Worm (Caenorhabditis elegans) whole organism, L4 larva: ENCODE data around the gene ugt-16.

Experiments used
- F10B5.3 ChIP-seq: sonication (generic microtip); optimal IDR thresholded peaks from 2 replicates; lab custom pipeline; 2016; ENCODE audit warnings: mild to moderate bottlenecking, missing genetic modification characterization, missing compliant biosample characterization
- F44E2.7 ChIP-seq: fragments of 200-800 bp; sonication (Bioruptor generic); IDR thresholded peaks from 2 replicates; pipeline ENCODE4 v2.1.2; 2022; ENCODE audit warnings: missing genetic modification characterization, missing compliant biosample characterization
- aha-1 ChIP-seq: fragments of 150-350 bp; peaks from one replicate; lab custom pipeline; 2014; ENCODE audit warnings: missing biosample characterization, missing genetic modification characterization
- daf-16 ChIP-seq, 3 experiments: sonication (generic microtip); optimal IDR thresholded peaks; 2 replicates each; lab custom pipeline; 2016 to 2017; ENCODE audit warnings: missing genetic modification characterization in 3 of 3, missing genetic modification reagents in 3 of 3, mild to moderate bottlenecking in 2 of 3, missing compliant biosample characterization in 2 of 3, missing biosample characterization in 1 of 3, moderate library complexity in 1 of 3
- daf-8 ChIP-seq: fragments of 200-800 bp; sonication (Bioruptor generic); IDR thresholded peaks from 2 replicates; pipeline ENCODE4 v1.3.6; 2022; ENCODE audit warnings: missing genetic modification characterization, missing compliant biosample characterization
- dmd-6 ChIP-seq: fragments of 200-800 bp; sonication (Bioruptor generic); IDR thresholded peaks from 2 replicates; pipeline ENCODE4 v1.3.6; 2022; ENCODE audit warnings: missing genetic modification reagents, missing genetic modification characterization, missing compliant biosample characterization
- dve-1 ChIP-seq: sonication (generic microtip); optimal IDR thresholded peaks from 2 replicates; lab custom pipeline; 2017; ENCODE audit warnings: antibody characterized with exemption, mild to moderate bottlenecking, missing genetic modification characterization, missing compliant biosample characterization; ENCODE audit not compliant: insufficient read depth
- fkh-10 ChIP-seq: fragments of 150-350 bp; optimal IDR thresholded peaks from 2 replicates; lab custom pipeline; 2014; ENCODE audit warnings: missing biosample characterization, missing genetic modification reagents, missing genetic modification characterization
- hlh-11 ChIP-seq: fragments of 200-800 bp; sonication (Bioruptor generic); optimal IDR thresholded peaks from 2 replicates; lab custom pipeline; 2018; ENCODE audit warnings: mild to moderate bottlenecking, missing genetic modification characterization, missing compliant biosample characterization
- hlh-30 ChIP-seq: sonication (generic microtip); optimal IDR thresholded peaks from 2 replicates; lab custom pipeline; 2017; ENCODE audit warnings: antibody characterized with exemption, mild to moderate bottlenecking, missing genetic modification characterization, missing compliant biosample characterization; ENCODE audit not compliant: insufficient read depth
- lin-1 ChIP-seq: fragments of 200-800 bp; sonication (Bioruptor generic); IDR thresholded peaks from 2 replicates; pipeline ENCODE4 v1.3.6; 2022; ENCODE audit warnings: missing genetic modification reagents, missing genetic modification characterization, missing compliant biosample characterization
- lin-38 ChIP-seq: fragments of 200-800 bp; sonication (Bioruptor generic); IDR thresholded peaks from 2 replicates; pipeline ENCODE4 v1.3.6; 2022; ENCODE audit warnings: missing genetic modification reagents, missing genetic modification characterization, missing compliant biosample characterization
- mdl-1 ChIP-seq, 2 experiments: fragments of 150-350 bp in 1 of 2; sonication (generic microtip) in 1 of 2; optimal IDR thresholded peaks; 2 replicates each; lab custom pipeline; 2014 to 2017; ENCODE audit warnings: missing biosample characterization in 2 of 2, missing genetic modification characterization in 2 of 2
- nhr-28 ChIP-seq: fragments of 150-350 bp; optimal IDR thresholded peaks from 2 replicates; lab custom pipeline; 2014; ENCODE audit warnings: missing biosample characterization, missing genetic modification characterization
- pqm-1 ChIP-seq: sonication (generic microtip); optimal IDR thresholded peaks from 2 replicates; lab custom pipeline; 2017; ENCODE audit warnings: missing biosample characterization, missing genetic modification characterization
- snpc-4 ChIP-seq: fragments of 150-350 bp; optimal IDR thresholded peaks from 2 replicates; lab custom pipeline; 2014; ENCODE audit warnings: missing biosample characterization, missing genetic modification characterization
- unc-62 ChIP-seq, 3 experiments: fragments of 150-350 bp in 1 of 3; sonication (generic microtip); optimal IDR thresholded peaks in 2 of 3; peaks in 1 of 3; 1 replicate in 1 of 3; 2 replicates in 2 of 3; lab custom pipeline; 2014 to 2017; ENCODE audit warnings: missing biosample characterization in 3 of 3, missing genetic modification characterization in 3 of 3, missing genetic modification reagents in 3 of 3, missing genotype in 1 of 3
- zag-1 ChIP-seq: fragments of 150-350 bp; optimal IDR thresholded peaks from 2 replicates; lab custom pipeline; 2014; ENCODE audit warnings: missing biosample characterization, missing genetic modification characterization

Gene ugt-16

DNA sequence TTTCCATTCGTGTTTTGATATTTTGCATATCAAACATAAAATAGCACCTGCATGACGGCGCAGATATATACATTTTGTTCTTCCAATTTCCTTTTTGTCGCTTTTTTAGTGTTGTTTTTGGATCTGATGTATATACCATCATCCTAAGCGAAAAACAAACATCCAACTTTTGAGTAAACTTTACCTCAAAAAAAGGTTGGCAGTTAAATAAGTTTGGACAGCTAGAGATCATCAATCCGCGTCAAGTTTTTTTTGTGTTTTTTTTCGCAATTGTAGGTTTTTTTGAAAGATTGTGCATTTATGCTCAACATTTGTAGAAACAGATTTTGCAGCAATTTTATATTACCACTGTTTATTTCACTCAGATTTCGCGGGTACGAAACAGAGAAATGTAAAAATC, 46.9 kb downstream of the ugt-16 start, which contains the start of gene bus-19:
Gene bus-19, plus strand, starts transcription at position 301 of the 400 bp plus-strand sequence.
- TF ChIP-seq unc-62 (GFP tag; optimal IDR thresholded peaks at IDR 0.05 in 1 of 2; lab: Kevin White, UChicago) (peak in 1 of 2 experiments; percentile 4), unc-62 (tag; optimal IDR thresholded peaks at IDR 0.05; lab: Kevin White, UChicago) (no peak), fkh-10 (no peak)
- TF ChIP-seq, all 104 proteins: peak for 1

DNA sequence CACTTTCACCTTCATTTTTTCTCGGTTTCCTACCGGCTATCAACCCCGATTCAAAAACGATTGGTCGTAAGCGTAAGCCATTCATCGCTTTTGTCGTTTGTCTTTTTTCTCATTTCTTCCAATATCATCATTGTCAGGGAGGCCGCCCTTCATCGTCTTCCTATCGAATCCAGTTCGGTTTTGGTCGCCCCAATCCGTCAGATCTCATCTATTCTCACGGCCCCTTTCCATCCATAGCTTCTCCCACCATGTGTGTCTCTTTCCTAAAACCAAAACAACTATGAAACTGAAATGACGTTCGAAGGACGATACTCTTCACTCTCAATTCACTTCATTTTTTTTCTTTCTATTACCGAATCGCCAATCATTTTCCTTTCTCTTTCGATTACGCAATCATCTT, 51.0 kb downstream of the ugt-16 start:
- TF ChIP-seq unc-62 (GFP tag; optimal IDR thresholded peaks at IDR 0.05 in 1 of 2; lab: Kevin White, UChicago) (peak in 1 of 2 experiments; percentile 93), unc-62 (tag; optimal IDR thresholded peaks at IDR 0.05; lab: Kevin White, UChicago) (no peak), F44E2.7 (GFP tag; lab: Robert Waterston, UW) (no peak), nhr-28 (peak; percentile 33)

DNA sequence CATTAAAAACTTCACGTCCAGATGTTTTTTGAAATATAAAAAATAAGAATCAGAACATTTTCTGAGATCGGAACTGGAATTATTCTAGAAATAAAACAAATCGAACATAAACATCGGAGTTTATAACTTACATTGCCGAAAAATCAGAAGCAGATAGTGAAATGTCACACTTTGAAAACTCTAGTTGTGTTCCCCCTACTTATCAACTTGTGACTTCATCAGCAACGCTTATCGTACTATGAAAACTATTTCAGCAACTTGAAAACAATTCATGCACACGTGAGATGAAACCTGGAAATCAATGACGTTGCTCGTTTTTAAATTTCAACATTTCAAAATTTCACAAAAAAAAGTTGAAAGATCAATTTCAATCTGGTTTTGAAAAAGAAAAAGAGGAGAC, 51.9 kb downstream of the ugt-16 start:
- peak; percentile 38 for TF ChIP-seq pqm-1 (tag; lab: Kevin White, UChicago)
- TF ChIP-seq hlh-30 (tag; lab: Kevin White, UChicago), result peak; percentile 60
- TF ChIP-seq lin-1 (GFP tag; lab: Robert Waterston, UW), result 0 out of 2 replicates have a peak, but pooled peaks have one; percentile 29
- TF ChIP-seq daf-16 (GFP tag; optimal IDR thresholded peaks at IDR 0.05; lab: Kevin White, UChicago), result no peak
- peak; percentile 84 for TF ChIP-seq daf-16 (tag; optimal IDR thresholded peaks at IDR 0.05; lab: Kevin White, UChicago)
- peak; percentile 59 for TF ChIP-seq hlh-11 (tag; lab: Kevin White, UChicago)
- peak in 1 of 2 experiments; percentile 20 for TF ChIP-seq mdl-1 (tag; optimal IDR thresholded peaks at IDR 0.05; lab: Kevin White, UChicago)
- no peak for TF ChIP-seq snpc-4 (tag; lab: Kevin White, UChicago)
- peak; percentile 35 for TF ChIP-seq aha-1
- peak; percentile 69 for TF ChIP-seq nhr-28
- no peak for TF ChIP-seq zag-1
- no peak for TF ChIP-seq F10B5.3 (tag; lab: Kevin White, UChicago)
- TF ChIP-seq daf-8, result no peak
- peak; percentile 52 for TF ChIP-seq dmd-6 (GFP tag; lab: Robert Waterston, UW)
- no peak for TF ChIP-seq lin-38 (GFP tag; lab: Robert Waterston, UW)
- TF ChIP-seq dve-1 (tag; lab: Kevin White, UChicago), result peak; percentile 46
